Fruit fly (Drosophila melanogaster) S2 (cell line): ENCODE measurements around the gene CG9297.

Source experiments
- CG8478 ChIP-seq: fragments of >200 bp; optimal IDR thresholded peaks from 2 replicates; lab custom pipeline; 2018
- CTCF ChIP-seq, 2 experiments: fragments of >200 bp; optimal IDR thresholded peaks; 2 replicates each; lab custom pipeline; 2018

DNA sequence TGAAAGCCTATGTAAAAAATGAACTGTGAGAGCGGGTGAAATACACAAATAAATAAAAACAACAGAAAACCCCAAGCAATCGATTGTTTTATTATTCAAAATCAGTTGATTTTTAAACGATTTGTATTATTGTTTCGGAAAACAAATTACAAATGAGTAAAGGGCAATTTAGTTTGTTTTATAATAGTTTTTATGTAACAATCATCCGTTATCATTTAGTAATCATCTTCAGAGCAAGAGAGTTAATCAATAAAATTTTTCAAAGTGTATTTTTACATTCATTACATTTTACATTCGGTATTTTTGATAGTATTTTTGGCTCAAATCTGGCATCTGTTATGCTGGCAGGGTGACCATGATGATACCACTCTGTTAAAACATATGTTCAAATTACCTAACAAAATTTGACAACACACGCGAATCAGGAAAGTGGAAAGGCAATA is 8.0 kb downstream of the CG9297 start, which contains the start of the genes CG42375 and CG9288:
- TF ChIP-seq CG8478 (lab: Kevin White, UChicago) (no peak), CTCF (optimal IDR thresholded peaks at IDR 0.05; lab: Kevin White, UChicago) (no peak)
